Worm (Caenorhabditis elegans) whole organism, young adult: ENCODE results near the gene fbxa-36.

Source experiments
- ama-1 ChIP-seq, 3 experiments: fragments of 150-350 bp in 1 of 3; sonication (generic microtip) in 2 of 3; optimal IDR thresholded peaks; 2 replicates each; lab custom pipeline; 2014 to 2018; ENCODE audit warnings: missing biosample characterization in 2 of 3, missing genetic modification characterization in 2 of 3, missing genetic modification reagents in 2 of 3
- ekl-4 ChIP-seq: fragments of 200-800 bp; sonication (Bioruptor generic); IDR thresholded peaks from 2 replicates; pipeline ENCODE4 v1.3.6; 2022; ENCODE audit warnings: missing genetic modification reagents, missing genetic modification characterization, missing compliant biosample characterization
- lin-35 ChIP-seq, 3 experiments: fragments of 150-350 bp in 2 of 3; sonication (generic microtip) in 1 of 3; optimal IDR thresholded peaks; 2 replicates each; lab custom pipeline; 2014 to 2018; ENCODE audit warnings: missing biosample characterization in 3 of 3, missing genetic modification characterization in 3 of 3, missing genetic modification reagents in 3 of 3

DNA sequence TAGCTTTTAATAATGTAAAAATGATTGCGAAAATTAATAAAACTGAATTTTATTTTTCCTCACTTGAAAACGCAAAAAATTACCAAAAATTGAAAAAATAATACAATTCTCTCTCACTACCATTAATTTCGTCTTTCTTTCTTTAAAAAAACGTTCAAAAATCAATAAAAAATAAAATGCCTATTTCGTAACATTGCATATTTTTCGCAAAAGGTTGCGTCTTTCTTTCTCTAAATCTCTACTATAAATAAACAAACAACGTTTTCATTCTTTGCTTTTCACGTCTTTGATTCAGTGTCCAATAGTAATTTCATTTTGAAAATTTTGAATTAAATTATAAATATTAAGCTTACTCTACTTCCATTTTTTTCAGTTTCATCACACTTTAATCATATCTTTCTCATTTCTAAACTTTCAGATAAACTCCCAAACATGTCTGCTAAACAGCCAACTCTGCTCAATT lies 8.4 kb downstream of the fbxa-36 start, which contains the start of gene fbxa-37:
- TF ChIP-seq ama-1 (optimal IDR thresholded peaks at IDR 0.05; lab: Kevin White, UChicago) (no peak), ama-1 (GFP tag; optimal IDR thresholded peaks at IDR 0.05; lab: Kevin White, UChicago) (no peak), ekl-4 (GFP tag; lab: Robert Waterston, UW) (no peak), lin-35 (GFP tag; optimal IDR thresholded peaks at IDR 0.05; lab: Kevin White, UChicago) (no peak)
